Worm (Caenorhabditis elegans): ENCODE data around the gene mua-3.

Gene mua-3

ce11 chrIII:10146701-10147100 lies 13.8 kb upstream of the mua-3 start, which contains the start of gene K08E5.1:
TSS of gene K08E5.1 (minus strand) at chrIII:10146801.
- TF ChIP-seq C38D4.7 (GFP tag; optimal IDR thresholded peaks at IDR 0.05) (no peak), F13H6.1 (tag; optimal IDR thresholded peaks at IDR 0.05) (no peak), dve-1 (tag; optimal IDR thresholded peaks at IDR 0.05) (no peak), sdc-2 (tag; optimal IDR thresholded peaks at IDR 0.05) (no peak), ceh-9 (tag; optimal IDR thresholded peaks at IDR 0.05) (no peak), che-1 (tag; optimal IDR thresholded peaks at IDR 0.05) (no peak), hlh-13 (GFP tag; optimal IDR thresholded peaks at IDR 0.05) (no peak), ztf-16 (tag; optimal IDR thresholded peaks at IDR 0.05) (no peak), pha-4 (tag; optimal IDR thresholded peaks at IDR 0.05) (no peak), ceh-22 (tag; optimal IDR thresholded peaks at IDR 0.05) (no peak), ceh-19 (GFP tag; optimal IDR thresholded peaks at IDR 0.05) (no peak), ceh-6 (GFP tag; optimal IDR thresholded peaks at IDR 0.05) (no peak), ttx-3 (tag; optimal IDR thresholded peaks at IDR 0.05) (no peak), ceh-30 (tag; optimal IDR thresholded peaks at IDR 0.05) (no peak), tbx-7 (tag; optimal IDR thresholded peaks at IDR 0.05) (no peak), hlh-15 (tag; optimal IDR thresholded peaks at IDR 0.05) (no peak), ceh-45 (GFP tag; IDR thresholded peaks at IDR 0.05) (no peak), hlh-8 (tag; optimal IDR thresholded peaks at IDR 0.05) (no peak), madf-2 (tag; optimal IDR thresholded peaks at IDR 0.05) (no peak), Y22D7AL.16 (tag; optimal IDR thresholded peaks at IDR 0.05) (no peak)

ce11 chrIII:10149910-10150309 lies 10.6 kb upstream of the mua-3 start:
- no peak for TF ChIP-seq hlh-30 (tag; optimal IDR thresholded peaks at IDR 0.05; ENCODE audit: insufficient read depth)
- TF ChIP-seq ahr-1 (tag; optimal IDR thresholded peaks at IDR 0.05): no peak
- no peak for TF ChIP-seq ref-2 (tag; optimal IDR thresholded peaks at IDR 0.05)
- TF ChIP-seq nhr-232 (tag; optimal IDR thresholded peaks at IDR 0.05): no peak
- TF ChIP-seq sdc-2 (tag; optimal IDR thresholded peaks at IDR 0.05): no peak
- TF ChIP-seq ceh-2 (tag; optimal IDR thresholded peaks at IDR 0.05): no peak
- TF ChIP-seq pat-9 (tag; optimal IDR thresholded peaks at IDR 0.05): no peak
- no peak for TF ChIP-seq ceh-24 (tag; optimal IDR thresholded peaks at IDR 0.05)
- TF ChIP-seq syd-9 (tag; optimal IDR thresholded peaks at IDR 0.05): no peak
- no peak for TF ChIP-seq dve-1 (tag; optimal IDR thresholded peaks at IDR 0.05)
- TF ChIP-seq ceh-48 (tag; optimal IDR thresholded peaks at IDR 0.05): no peak
- no peak for TF ChIP-seq pag-3 (tag; optimal IDR thresholded peaks at IDR 0.05; ENCODE audit: borderline replicate concordance)
- TF ChIP-seq elt-2 (tag; optimal IDR thresholded peaks at IDR 0.05): no peak

- TF ChIP-seq ceh-48 (tag; optimal IDR thresholded peaks at IDR 0.05) (no peak), ceh-24 (tag; optimal IDR thresholded peaks at IDR 0.05) (no peak)
Observed at ce11 chrIII:10150710-10151109, 9.8 kb upstream of the mua-3 start.

ce11 chrIII:10151719-10152118 lies 8.8 kb upstream of the mua-3 start:
- TF ChIP-seq K02D7.2 (tag; optimal IDR thresholded peaks at IDR 0.05): no peak
- TF ChIP-seq fkh-10 (GFP tag; optimal IDR thresholded peaks at IDR 0.05): no peak
- no peak for TF ChIP-seq ceh-34 (tag; optimal IDR thresholded peaks at IDR 0.05)
- TF ChIP-seq nhr-232 (tag; optimal IDR thresholded peaks at IDR 0.05): no peak
- no peak for TF ChIP-seq C08G9.2 (tag; optimal IDR thresholded peaks at IDR 0.05)
- no peak for TF ChIP-seq ceh-22 (tag; optimal IDR thresholded peaks at IDR 0.05)

DNA sequence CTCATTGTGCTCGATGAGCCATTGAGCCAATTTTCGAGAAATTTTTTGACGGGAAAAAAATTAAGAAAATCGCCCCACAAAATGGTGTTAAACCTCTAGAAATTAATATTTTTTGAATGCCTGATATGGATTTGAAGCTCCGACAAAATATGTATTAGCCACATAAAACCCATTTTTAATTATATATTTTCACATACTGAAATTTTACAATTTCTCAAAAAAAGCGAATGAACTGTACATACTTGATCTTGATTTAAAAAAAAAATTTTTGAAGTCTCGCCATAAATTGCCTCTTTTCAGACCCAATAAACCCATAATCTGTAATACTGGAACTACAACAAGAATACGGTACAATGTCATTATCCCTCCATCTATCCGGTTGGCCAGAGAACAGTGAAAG lies 8.0 kb upstream of the mua-3 start, which contains the start of gene nac-3:
TSS of gene nac-3 (plus strand) at position 301 of the 400 bp plus-strand sequence.
- no peak for TF ChIP-seq pax-1 (tag; optimal IDR thresholded peaks at IDR 0.05)
- TF ChIP-seq rnt-1 (tag; optimal IDR thresholded peaks at IDR 0.05): no peak
- no peak for TF ChIP-seq pha-2 (tag; optimal IDR thresholded peaks at IDR 0.05)
- no peak for TF ChIP-seq zip-5 (tag; optimal IDR thresholded peaks at IDR 0.05)
- TF ChIP-seq ama-1 (optimal IDR thresholded peaks at IDR 0.05): no peak
- no peak for TF ChIP-seq C38D4.7 (GFP tag; optimal IDR thresholded peaks at IDR 0.05)
- no peak for TF ChIP-seq syd-9 (tag; optimal IDR thresholded peaks at IDR 0.05)
- no peak for TF ChIP-seq unc-86 (tag; optimal IDR thresholded peaks at IDR 0.05)
- no peak for TF ChIP-seq eyg-1 (tag; optimal IDR thresholded peaks at IDR 0.05)
- TF ChIP-seq ztf-16 (tag; optimal IDR thresholded peaks at IDR 0.05): no peak
- TF ChIP-seq ets-4 (tag; optimal IDR thresholded peaks at IDR 0.05): no peak
- no peak for TF ChIP-seq dve-1 (tag; optimal IDR thresholded peaks at IDR 0.05)
- no peak for TF ChIP-seq ceh-34 (tag; optimal IDR thresholded peaks at IDR 0.05)
- no peak for TF ChIP-seq ceh-6 (GFP tag; optimal IDR thresholded peaks at IDR 0.05)
- no peak for TF ChIP-seq sdc-2 (tag; optimal IDR thresholded peaks at IDR 0.05)
